Fruit fly (Drosophila melanogaster) whole organism, embryonic: ENCODE data around the gene CG5446.

Source experiments
- ATbp ChIP-seq: fragments of 200-800 bp; sonication (Bioruptor generic); optimal IDR thresholded peaks from 2 replicates; lab custom pipeline; 2017; ENCODE audit warnings: missing biosample characterization, mild to moderate bottlenecking, missing genetic modification characterization, missing genetic modification reagents
- B-H1 ChIP-seq: fragments of 200-800 bp; sonication (Bioruptor generic); IDR thresholded peaks from 3 replicates; pipeline ENCODE4 v1.3.6; 2022; ENCODE audit warnings: missing biosample characterization, missing genetic modification characterization
- BEAF-32 ChIP-seq: fragments of 200-800 bp; sonication (Bioruptor generic); optimal IDR thresholded peaks from 3 replicates; lab custom pipeline; 2017; ENCODE audit warnings: missing biosample characterization, missing genetic modification characterization, mild to moderate bottlenecking, moderate library complexity, missing genetic modification reagents
- CG10959 ChIP-seq: fragments of 200-800 bp; sonication (Bioruptor generic); IDR thresholded peaks from 2 replicates; pipeline ENCODE4 v1.3.6; 2022; ENCODE audit warnings: missing biosample characterization, missing genetic modification characterization
- CG11560 ChIP-seq: fragments of 200-800 bp; sonication (Bioruptor generic); IDR thresholded peaks from 3 replicates; pipeline ENCODE4 v1.3.6; 2022; ENCODE audit warnings: missing biosample characterization, missing genetic modification characterization
- CG12104 ChIP-seq: fragments of 200-800 bp; sonication (Bioruptor generic); optimal IDR thresholded peaks from 3 replicates; lab custom pipeline; 2016; ENCODE audit warnings: missing biosample characterization, missing genetic modification characterization
- CG12744 ChIP-seq: fragments of 200-800 bp; sonication (Bioruptor generic); optimal IDR thresholded peaks from 2 replicates; lab custom pipeline; 2016; ENCODE audit warnings: missing biosample characterization, missing genetic modification characterization
- CG13424 ChIP-seq: fragments of 200-800 bp; sonication (Bioruptor generic); optimal IDR thresholded peaks from 2 replicates; lab custom pipeline; 2019; ENCODE audit warnings: missing biosample characterization, mild to moderate bottlenecking, missing genetic modification characterization, moderate library complexity
- CG14710 ChIP-seq: fragments of 200-800 bp; sonication (Bioruptor generic); optimal IDR thresholded peaks from 3 replicates; lab custom pipeline; 2019; ENCODE audit warnings: missing biosample characterization, mild to moderate bottlenecking, missing genetic modification characterization, moderate library complexity
- CG14965 ChIP-seq: fragments of 200-800 bp; sonication (Bioruptor generic); optimal IDR thresholded peaks from 2 replicates; lab custom pipeline; 2016; ENCODE audit warnings: missing biosample characterization, missing genetic modification characterization, borderline replicate concordance
- CG15696 ChIP-seq: fragments of 200-800 bp; sonication (Bioruptor generic); optimal IDR thresholded peaks from 2 replicates; lab custom pipeline; 2019; ENCODE audit warnings: missing biosample characterization, mild to moderate bottlenecking, missing genetic modification characterization, moderate library complexity
- CG16779 ChIP-seq: fragments of 200-800 bp; sonication (Bioruptor generic); IDR thresholded peaks from 2 replicates; pipeline ENCODE4 v1.3.6; 2022; ENCODE audit warnings: missing biosample characterization, missing genetic modification characterization
- CG16813 ChIP-seq: fragments of 200-800 bp; sonication (Bioruptor generic); IDR thresholded peaks from 3 replicates; pipeline ENCODE4 v1.3.6; 2022; ENCODE audit warnings: missing biosample characterization, missing genetic modification characterization; ENCODE audit not compliant: partially characterized antibody
- CG17361 ChIP-seq: fragments of 200-800 bp; sonication (Bioruptor generic); IDR thresholded peaks from 3 replicates; pipeline ENCODE4 v1.3.6; 2022; ENCODE audit warnings: missing biosample characterization, missing genetic modification characterization
- CG18262 ChIP-seq: fragments of 200-800 bp; optimal IDR thresholded peaks from 3 replicates; lab custom pipeline; 2019; ENCODE audit warnings: missing biosample characterization, mild to moderate bottlenecking, missing genetic modification characterization, moderate library complexity
- CG2116 ChIP-seq: fragments of 200-800 bp; sonication (Bioruptor generic); optimal IDR thresholded peaks from 3 replicates; lab custom pipeline; 2018; ENCODE audit warnings: missing biosample characterization, mild to moderate bottlenecking, missing genetic modification characterization
- CG6175 ChIP-seq: fragments of 200-800 bp; sonication (Bioruptor generic); IDR thresholded peaks from 3 replicates; pipeline ENCODE4 v1.3.6; 2022; ENCODE audit warnings: missing biosample characterization, missing genetic modification characterization
- CG6683 ChIP-seq: fragments of 200-800 bp; sonication (Bioruptor generic); optimal IDR thresholded peaks from 2 replicates; lab custom pipeline; 2017; ENCODE audit warnings: missing biosample characterization, mild to moderate bottlenecking, missing genetic modification characterization, missing genetic modification reagents
- CG7271 ChIP-seq: fragments of 200-800 bp; sonication (Bioruptor generic); optimal IDR thresholded peaks from 2 replicates; lab custom pipeline; 2018; ENCODE audit warnings: missing biosample characterization, mild to moderate bottlenecking, missing genetic modification characterization, moderate library complexity
- CG8359 ChIP-seq: fragments of 200-800 bp; sonication (Bioruptor generic); optimal IDR thresholded peaks from 2 replicates; lab custom pipeline; 2017; ENCODE audit warnings: missing biosample characterization, mild to moderate bottlenecking, missing genetic modification characterization, borderline replicate concordance
- CrebB ChIP-seq: fragments of 200-800 bp; sonication (Bioruptor generic); optimal IDR thresholded peaks from 3 replicates; lab custom pipeline; 2018; ENCODE audit warnings: missing biosample characterization, mild to moderate bottlenecking, missing genetic modification characterization
- Dbx ChIP-seq: fragments of 200-800 bp; sonication (Bioruptor generic); IDR thresholded peaks from 3 replicates; pipeline ENCODE4 v1.3.6; 2022; ENCODE audit warnings: missing biosample characterization, missing genetic modification characterization
- HHEX ChIP-seq: fragments of 200-800 bp; sonication (Bioruptor generic); optimal IDR thresholded peaks from 3 replicates; lab custom pipeline; 2017; ENCODE audit warnings: missing biosample characterization, mild to moderate bottlenecking, missing genetic modification characterization, missing genetic modification reagents
- Lhr ChIP-seq: fragments of 200-800 bp; sonication (Bioruptor generic); optimal IDR thresholded peaks from 3 replicates; lab custom pipeline; 2017; ENCODE audit warnings: mild to moderate bottlenecking, missing biosample characterization, missing genetic modification reagents, missing genetic modification characterization
- Lim3 ChIP-seq: fragments of 200-800 bp; sonication (Bioruptor generic); IDR thresholded peaks from 2 replicates; pipeline ENCODE4 v1.3.6; 2022; ENCODE audit warnings: missing biosample characterization, missing genetic modification characterization
- Max ChIP-seq: fragments of 200-800 bp; sonication (Bioruptor generic); optimal IDR thresholded peaks from 2 replicates; lab custom pipeline; 2016; ENCODE audit warnings: missing biosample characterization, mild to moderate bottlenecking, missing genetic modification characterization
- NfI ChIP-seq: fragments of 200-800 bp; sonication (Bioruptor generic); optimal IDR thresholded peaks from 3 replicates; lab custom pipeline; 2018; ENCODE audit warnings: missing biosample characterization, mild to moderate bottlenecking, missing genetic modification characterization, moderate library complexity
- Ptx1 ChIP-seq: fragments of 200-800 bp; sonication (Bioruptor generic); IDR thresholded peaks from 2 replicates; pipeline ENCODE4 v1.3.6; 2022; ENCODE audit warnings: missing biosample characterization, missing genetic modification characterization
- Sox100B ChIP-seq: fragments of 200-800 bp; sonication (Bioruptor generic); optimal IDR thresholded peaks from 3 replicates; lab custom pipeline; 2018; ENCODE audit warnings: missing biosample characterization, mild to moderate bottlenecking, missing genetic modification characterization
- Sox102F ChIP-seq: fragments of 200-800 bp; sonication (Bioruptor generic); optimal IDR thresholded peaks from 2 replicates; lab custom pipeline; 2018; ENCODE audit warnings: missing biosample characterization, mild to moderate bottlenecking, missing genetic modification characterization, moderate library complexity
- Spps ChIP-seq: fragments of 200-800 bp; sonication (Bioruptor generic); optimal IDR thresholded peaks from 2 replicates; lab custom pipeline; 2018; ENCODE audit warnings: missing biosample characterization, mild to moderate bottlenecking, missing genetic modification characterization
- ap ChIP-seq: fragments of 200-800 bp; sonication (Bioruptor generic); IDR thresholded peaks from 2 replicates; pipeline ENCODE4 v1.3.6; 2022; ENCODE audit warnings: missing biosample characterization, missing genetic modification characterization
- fd102C ChIP-seq: fragments of 200-800 bp; sonication (Bioruptor generic); optimal IDR thresholded peaks from 2 replicates; lab custom pipeline; 2018; ENCODE audit warnings: missing biosample characterization, mild to moderate bottlenecking, missing genetic modification characterization, moderate library complexity
- fd64A ChIP-seq: fragments of 200-800 bp; sonication (Bioruptor generic); optimal IDR thresholded peaks from 3 replicates; lab custom pipeline; 2018; ENCODE audit warnings: missing biosample characterization, mild to moderate bottlenecking, missing genetic modification characterization
- gt ChIP-seq: fragments of 200-800 bp; sonication (Bioruptor generic); IDR thresholded peaks from 2 replicates; pipeline ENCODE4 v1.3.6; 2022; ENCODE audit warnings: missing biosample characterization, missing genetic modification characterization
- hbn ChIP-seq: fragments of 200-800 bp; sonication (Bioruptor generic); IDR thresholded peaks from 2 replicates; pipeline ENCODE4 v1.3.6; 2022; ENCODE audit warnings: missing biosample characterization, missing genetic modification characterization; ENCODE audit not compliant: partially characterized antibody
- jing ChIP-seq: fragments of 200-800 bp; sonication (Bioruptor generic); optimal IDR thresholded peaks from 2 replicates; lab custom pipeline; 2018; ENCODE audit warnings: missing biosample characterization, mild to moderate bottlenecking, missing genetic modification characterization
- lab ChIP-seq: fragments of 200-800 bp; sonication (Bioruptor generic); optimal IDR thresholded peaks from 3 replicates; lab custom pipeline; 2017; ENCODE audit warnings: missing biosample characterization, missing genetic modification characterization, mild to moderate bottlenecking, moderate library complexity, missing genetic modification reagents
- lola ChIP-seq, 3 experiments: fragments of >200 bp in 2 of 3; fragments of 200-800 bp in 1 of 3; sonication (Bioruptor generic) in 1 of 3; optimal IDR thresholded peaks; 2 replicates each; lab custom pipeline; 2017 to 2019; ENCODE audit warnings: missing biosample characterization in 3 of 3, missing genetic modification characterization in 3 of 3, mild to moderate bottlenecking in 1 of 3, moderate library complexity in 1 of 3
- oc ChIP-seq: fragments of 200-800 bp; sonication (Bioruptor generic); optimal IDR thresholded peaks from 2 replicates; lab custom pipeline; 2018; ENCODE audit warnings: missing biosample characterization, mild to moderate bottlenecking, missing genetic modification characterization, moderate library complexity
- odd ChIP-seq: fragments of 200-800 bp; sonication (Bioruptor generic); optimal IDR thresholded peaks from 2 replicates; lab custom pipeline; 2017; ENCODE audit warnings: missing biosample characterization, mild to moderate bottlenecking, missing genetic modification characterization
- pfk ChIP-seq: fragments of 200-800 bp; sonication (Bioruptor generic); optimal IDR thresholded peaks from 2 replicates; lab custom pipeline; 2018; ENCODE audit warnings: missing biosample characterization, mild to moderate bottlenecking, missing genetic modification characterization, moderate library complexity
- ranshi ChIP-seq: fragments of 200-800 bp; sonication (Bioruptor generic); IDR thresholded peaks from 2 replicates; pipeline ENCODE4 v1.3.6; 2022; ENCODE audit warnings: missing biosample characterization, missing genetic modification characterization
- sim ChIP-seq: fragments of 200-800 bp; sonication (Bioruptor generic); IDR thresholded peaks from 2 replicates; pipeline ENCODE4 v1.3.6; 2022; ENCODE audit warnings: missing biosample characterization, missing genetic modification characterization
- zen ChIP-seq: fragments of 200-800 bp; sonication (Bioruptor generic); optimal IDR thresholded peaks from 3 replicates; lab custom pipeline; 2018; ENCODE audit warnings: missing biosample characterization, mild to moderate bottlenecking, missing genetic modification characterization, moderate library complexity

CG5446 gene

dm6 chr2L:12466506-12467043, 39.1 kb upstream of the CG5446 start (continued):
- TF ChIP-seq Ptx1 (GFP tag; lab: Robert Waterston, UW) (no peak), ap (GFP tag; lab: Robert Waterston, UW) (0 out of 2 replicates have a peak, but pooled peaks have one; percentile 12), CG7271 (peak; percentile 53), zen (tag; lab: Kevin White, UChicago) (peak; percentile 99)

dm6 chr2L:12465164-12466011, 37.9 kb upstream of the CG5446 start:
- TF ChIP-seq CG8359 (GFP tag; lab: Kevin White, UChicago): no peak
- TF ChIP-seq CG2116 (GFP tag; lab: Kevin White, UChicago): peak; percentile 9
- TF ChIP-seq lola (GFP tag; optimal IDR thresholded peaks at IDR 0.05; lab: Kevin White, UChicago): peak in 1 of 3 experiments; percentile 23
- peak; percentile 56 for TF ChIP-seq lab (GFP tag; lab: Kevin White, UChicago)
- no peak for TF ChIP-seq sim (GFP tag; lab: Robert Waterston, UW)
- peak; percentile 15 for TF ChIP-seq pfk (GFP tag; lab: Kevin White, UChicago)
- TF ChIP-seq CG6683: no peak
- peak; percentile 36 for TF ChIP-seq CG14710 (tag; lab: Kevin White, UChicago)
- no peak for TF ChIP-seq fd64A (GFP tag; lab: Kevin White, UChicago)
- TF ChIP-seq Max: peak; percentile 39
- no peak for TF ChIP-seq hbn (GFP tag; lab: Robert Waterston, UW)
- TF ChIP-seq CG10959 (GFP tag; lab: Robert Waterston, UW): no peak
- peak; percentile 61 for TF ChIP-seq fd102C
- peak; percentile 46 for TF ChIP-seq Sox100B (GFP tag; lab: Kevin White, UChicago)
- TF ChIP-seq HHEX (GFP tag; lab: Kevin White, UChicago): peak; percentile 23
- peak; percentile 69 for TF ChIP-seq CG15696 (tag; lab: Kevin White, UChicago)
- TF ChIP-seq jing (GFP tag; lab: Kevin White, UChicago): no peak
- peak; percentile 31 for TF ChIP-seq CG13424
- no peak for TF ChIP-seq oc (tag; lab: Kevin White, UChicago)
- no peak for TF ChIP-seq CG12104 (GFP tag; lab: Kevin White, UChicago)
- TF ChIP-seq odd (GFP tag; lab: Kevin White, UChicago): peak; percentile 37
- TF ChIP-seq Lhr (GFP tag; lab: Kevin White, UChicago): peak; percentile 9
- TF ChIP-seq CG14965: no peak
- TF ChIP-seq CG16779 (GFP tag; lab: Robert Waterston, UW): no peak
- TF ChIP-seq CG18262 (tag; lab: Kevin White, UChicago): peak; percentile 20
- no peak for TF ChIP-seq gt (GFP tag; lab: Robert Waterston, UW)
- TF ChIP-seq CG11560: no peak
- peak; percentile 2 for TF ChIP-seq CrebB (tag; lab: Kevin White, UChicago)
- TF ChIP-seq ranshi (GFP tag; lab: Robert Waterston, UW): no peak
- TF ChIP-seq ATbp (GFP tag; lab: Kevin White, UChicago): peak; percentile 48
- peak; percentile 19; the same call in 1 of the 3 replicates for TF ChIP-seq CG17361 (GFP tag; lab: Robert Waterston, UW)
- peak; percentile 25 for TF ChIP-seq Sox102F (GFP tag; lab: Kevin White, UChicago)
- TF ChIP-seq CG6175 (GFP tag; lab: Robert Waterston, UW): no peak
- TF ChIP-seq NfI (GFP tag; lab: Kevin White, UChicago): no peak
- no peak for TF ChIP-seq Dbx (GFP tag; lab: Robert Waterston, UW)
- TF ChIP-seq CG16813 (GFP tag; lab: Robert Waterston, UW): no peak
- no peak for TF ChIP-seq CG12744 (GFP tag; lab: Kevin White, UChicago)
- no peak; the same call in 2 of the 3 replicates for TF ChIP-seq B-H1
- TF ChIP-seq Spps (tag; lab: Kevin White, UChicago): no peak
- no peak for TF ChIP-seq BEAF-32 (GFP tag; lab: Kevin White, UChicago)
- TF ChIP-seq Lim3 (GFP tag; lab: Robert Waterston, UW): no peak
